Fruit fly (Drosophila melanogaster) whole organism, adult: Measurements from ENCODE around the gene CG5665.

Source experiments
- CG11617 ChIP-seq: fragments of 200-800 bp; sonication (Bioruptor generic); optimal IDR thresholded peaks from 2 replicates; lab custom pipeline; 2017; ENCODE audit warnings: mild to moderate bottlenecking, missing biosample characterization, missing genetic modification reagents, missing genetic modification characterization
- CG12768 ChIP-seq: fragments of 200-800 bp; sonication (Bioruptor generic); optimal IDR thresholded peaks from 2 replicates; lab custom pipeline; 2017; ENCODE audit warnings: missing biosample characterization, missing genetic modification characterization, mild to moderate bottlenecking, moderate library complexity, missing genetic modification reagents
- CG14711 ChIP-seq: fragments of 200-800 bp; sonication (Bioruptor generic); optimal IDR thresholded peaks from 2 replicates; lab custom pipeline; 2018; ENCODE audit warnings: missing biosample characterization, mild to moderate bottlenecking, missing genetic modification characterization, moderate library complexity
- CG1620 ChIP-seq: fragments of 200-800 bp; sonication (Bioruptor generic); optimal IDR thresholded peaks from 2 replicates; lab custom pipeline; 2016; ENCODE audit warnings: missing biosample characterization, missing genetic modification characterization
- CG33017 ChIP-seq: fragments of 200-800 bp; sonication (Bioruptor generic); optimal IDR thresholded peaks from 2 replicates; lab custom pipeline; 2018; ENCODE audit warnings: missing biosample characterization, mild to moderate bottlenecking, missing genetic modification characterization, moderate library complexity
- CG5204 ChIP-seq: fragments of 200-800 bp; sonication (Bioruptor generic); optimal IDR thresholded peaks from 2 replicates; lab custom pipeline; 2016; ENCODE audit warnings: missing biosample characterization, missing genetic modification characterization
- CG7045 ChIP-seq: fragments of 200-800 bp; sonication (Bioruptor generic); optimal IDR thresholded peaks from 2 replicates; lab custom pipeline; 2017; ENCODE audit warnings: missing biosample characterization, mild to moderate bottlenecking, missing genetic modification characterization
- CG7101 ChIP-seq: fragments of 200-800 bp; sonication (Bioruptor generic); optimal IDR thresholded peaks from 2 replicates; lab custom pipeline; 2018; ENCODE audit warnings: missing biosample characterization, mild to moderate bottlenecking, missing genetic modification characterization, moderate library complexity
- Clk ChIP-seq: fragments of 200-800 bp; sonication (Bioruptor generic); optimal IDR thresholded peaks from 2 replicates; lab custom pipeline; 2017; ENCODE audit warnings: missing biosample characterization, missing genetic modification characterization
- Crg-1 ChIP-seq: fragments of 200-800 bp; sonication (Bioruptor generic); optimal IDR thresholded peaks from 2 replicates; lab custom pipeline; 2016; ENCODE audit warnings: missing biosample characterization, missing genetic modification characterization
- Hr96 ChIP-seq: fragments of 200-800 bp; sonication (Bioruptor generic); optimal IDR thresholded peaks from 2 replicates; lab custom pipeline; 2016; ENCODE audit warnings: missing biosample characterization, missing genetic modification characterization
- Mnt ChIP-seq: fragments of 200-800 bp; sonication (Bioruptor generic); optimal IDR thresholded peaks from 2 replicates; lab custom pipeline; 2016; ENCODE audit warnings: missing biosample characterization, mild to moderate bottlenecking, missing genetic modification characterization
- bab1 ChIP-seq: fragments of 200-800 bp; sonication (Bioruptor generic); optimal IDR thresholded peaks from 3 replicates; lab custom pipeline; 2019; ENCODE audit warnings: missing biosample characterization, mild to moderate bottlenecking, missing genetic modification characterization, moderate library complexity
- cic ChIP-seq: fragments of 200-800 bp; sonication (Bioruptor generic); optimal IDR thresholded peaks from 2 replicates; lab custom pipeline; 2017; ENCODE audit warnings: missing biosample characterization, mild to moderate bottlenecking, missing genetic modification characterization, moderate library complexity
- cnc ChIP-seq, 2 experiments: fragments of >200 bp; optimal IDR thresholded peaks; 2 replicates each; lab custom pipeline; 2017
- kay ChIP-seq: fragments of 200-800 bp; sonication (Bioruptor generic); peaks from one replicate; lab custom pipeline; 2016; ENCODE audit warnings: missing biosample characterization, missing genetic modification characterization, borderline replicate concordance
- ovo ChIP-seq: fragments of 200-800 bp; sonication (Bioruptor generic); optimal IDR thresholded peaks from 2 replicates; lab custom pipeline; 2016; ENCODE audit warnings: missing biosample characterization, missing genetic modification characterization
- pad ChIP-seq: fragments of 200-800 bp; sonication (Bioruptor generic); optimal IDR thresholded peaks from 3 replicates; lab custom pipeline; 2017; ENCODE audit warnings: missing biosample characterization, missing genetic modification characterization, mild to moderate bottlenecking, moderate library complexity, missing genetic modification reagents
- tj ChIP-seq: fragments of 200-800 bp; sonication (Bioruptor generic); optimal IDR thresholded peaks from 3 replicates; lab custom pipeline; 2017; ENCODE audit warnings: missing biosample characterization, mild to moderate bottlenecking, missing genetic modification characterization, moderate library complexity
- toe ChIP-seq: fragments of 200-800 bp; sonication (Bioruptor generic); optimal IDR thresholded peaks from 2 replicates; lab custom pipeline; 2016; ENCODE audit warnings: missing biosample characterization, missing genetic modification characterization

The CG5665 gene

DNA sequence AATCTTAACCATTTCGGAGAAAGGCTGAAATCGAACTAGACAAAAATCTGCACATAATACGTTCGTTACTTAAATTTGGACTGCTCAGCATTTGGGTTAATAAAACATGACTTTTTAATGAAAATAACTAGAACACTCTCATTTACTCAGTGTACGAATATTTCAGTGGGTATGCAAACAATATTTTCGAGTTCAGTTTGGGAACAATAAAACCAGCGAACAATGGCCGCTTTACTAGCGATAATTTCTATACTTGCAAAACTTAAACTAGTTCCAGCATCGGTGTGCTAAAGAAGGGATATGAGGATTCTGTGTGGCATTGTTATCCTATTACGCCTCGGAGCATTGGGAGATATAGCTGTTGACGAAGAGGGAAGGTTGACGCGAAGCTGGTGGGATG, at the start of gene CG5665:
Gene CG5665 (plus strand): TSS at position 301 of the 400 bp plus-strand sequence.
- TF ChIP-seq cnc (optimal IDR thresholded peaks at IDR 0.05; lab: Kevin White, UChicago) (no peak), CG7101 (tag; lab: Kevin White, UChicago) (no peak), Crg-1 (no peak), ovo (GFP tag; lab: Kevin White, UChicago) (no peak), bab1 (no peak), tj (GFP tag; lab: Kevin White, UChicago) (no peak), CG12768 (no peak), CG14711 (tag; lab: Kevin White, UChicago) (no peak), CG11617 (no peak), Hr96 (no peak), cic (no peak), CG7045 (GFP tag; lab: Kevin White, UChicago) (no peak)

DNA sequence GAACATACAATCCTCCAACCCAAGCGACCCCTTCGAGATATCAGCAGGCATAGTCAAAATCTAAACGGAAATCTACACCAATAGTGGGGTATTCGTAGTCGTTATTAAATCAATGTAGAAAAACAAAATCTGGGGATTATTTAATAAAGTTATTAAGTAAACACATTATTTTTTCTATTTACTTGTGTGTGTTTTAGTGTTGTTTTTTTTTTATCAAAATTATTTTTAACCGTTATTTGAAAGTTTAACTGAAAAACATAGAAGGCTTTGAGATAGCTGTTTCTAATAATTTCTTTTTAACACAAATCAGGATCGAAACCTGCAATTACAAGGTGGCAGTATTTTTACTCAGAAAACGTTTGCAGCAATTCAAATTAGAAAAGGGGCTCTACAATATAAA, 49.0 kb upstream of the CG5665 start, which contains the start of gene polo:
Gene polo (plus strand): TSS at position 301 of the 400 bp plus-strand sequence.
- no peak for TF ChIP-seq kay (GFP tag; lab: Kevin White, UChicago)
- no peak for TF ChIP-seq CG5204 (GFP tag; lab: Kevin White, UChicago)
- TF ChIP-seq CG33017, result no peak
- TF ChIP-seq tj (GFP tag; lab: Kevin White, UChicago), result no peak
- TF ChIP-seq CG11617, result no peak
- TF ChIP-seq CG1620 (GFP tag; lab: Kevin White, UChicago), result no peak
- TF ChIP-seq bab1, result no peak
- TF ChIP-seq cnc (optimal IDR thresholded peaks at IDR 0.05; lab: Kevin White, UChicago), result no peak
- no peak for TF ChIP-seq toe (GFP tag; lab: Kevin White, UChicago)

DNA sequence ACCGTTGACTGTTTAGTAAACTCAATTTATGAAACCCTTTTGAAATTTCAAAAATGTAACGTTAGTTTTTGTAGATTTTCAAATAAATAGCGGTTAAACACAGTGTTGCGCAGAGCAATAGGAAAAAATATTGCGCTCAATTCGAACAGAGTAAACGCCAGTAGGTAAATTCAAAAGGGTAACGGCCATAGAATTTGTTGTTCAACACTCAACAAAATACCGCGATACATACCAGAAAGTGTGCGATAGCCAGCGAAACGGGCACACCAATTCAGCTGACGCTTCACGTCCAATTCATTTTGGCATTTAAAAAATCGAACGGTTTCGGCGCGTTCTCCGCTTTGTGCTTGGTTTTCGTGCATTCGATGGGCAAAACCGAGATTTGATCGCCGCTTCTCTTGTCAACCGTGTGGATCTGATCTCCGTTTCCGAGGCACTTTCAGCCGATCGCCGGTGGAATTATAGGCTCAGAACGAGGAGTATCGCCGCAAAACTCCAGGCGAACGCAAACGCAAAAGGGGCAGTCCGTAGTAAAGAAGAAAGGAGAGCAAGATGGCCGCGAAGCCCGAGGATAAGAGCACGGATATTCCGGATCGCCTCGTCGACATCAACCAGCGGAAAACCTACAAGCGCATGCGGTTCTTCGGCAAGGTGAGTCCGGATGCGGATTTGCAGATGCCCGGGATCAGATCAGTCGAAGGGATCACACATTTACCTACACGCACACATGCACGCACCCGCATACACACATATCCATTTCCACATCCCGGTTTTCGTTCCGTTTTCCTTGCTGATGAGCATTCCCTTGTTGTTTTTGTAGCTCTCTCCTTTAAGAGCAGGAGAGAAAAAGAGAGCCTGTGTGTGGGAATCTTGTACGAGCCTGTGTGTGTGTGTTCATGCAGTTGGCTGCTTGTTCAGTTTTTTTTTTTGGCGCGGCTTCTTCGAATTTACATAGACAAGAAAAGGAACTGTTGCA, 48.3 kb upstream of the CG5665 start:
- peak; percentile 53 for TF ChIP-seq CG7101 (tag; lab: Kevin White, UChicago)
- TF ChIP-seq Hr96, result no peak
- peak; percentile 73 for TF ChIP-seq Crg-1
- peak; percentile 20 for TF ChIP-seq Mnt (GFP tag; lab: Kevin White, UChicago)
- TF ChIP-seq pad (GFP tag; lab: Kevin White, UChicago), result peak; percentile 68
- TF ChIP-seq bab1, result peak; percentile 66
- TF ChIP-seq toe (GFP tag; lab: Kevin White, UChicago), result no peak
- TF ChIP-seq CG14711 (tag; lab: Kevin White, UChicago), result peak; percentile 44
- TF ChIP-seq cic, result no peak
- TF ChIP-seq ovo (GFP tag; lab: Kevin White, UChicago), result peak; percentile 5
- no peak for TF ChIP-seq tj (GFP tag; lab: Kevin White, UChicago)
- TF ChIP-seq CG1620 (GFP tag; lab: Kevin White, UChicago), result peak; percentile 77
- TF ChIP-seq CG11617, result no peak

DNA sequence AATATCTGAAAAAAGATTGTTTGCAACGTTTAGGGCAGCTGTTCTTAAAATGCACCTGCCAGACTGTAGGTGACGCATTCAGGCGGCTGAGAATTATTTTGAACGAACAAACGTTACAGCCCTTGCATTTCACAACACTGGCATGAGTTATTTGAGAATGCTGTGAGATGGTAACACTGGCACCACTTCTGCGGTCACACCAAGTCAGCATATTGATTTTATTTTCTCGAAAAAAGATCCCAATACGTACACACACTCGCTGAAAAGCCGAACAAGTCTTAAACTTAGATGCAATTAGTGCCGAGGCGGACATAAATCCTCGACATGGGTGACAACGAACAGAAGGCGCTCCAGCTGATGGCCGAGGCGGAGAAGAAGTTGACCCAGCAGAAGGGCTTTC, 44.8 kb upstream of the CG5665 start, which contains the start of gene alphaSnap:
Gene alphaSnap (plus strand): TSS at position 164 of the 400 bp plus-strand sequence.
- TF ChIP-seq ovo (GFP tag; lab: Kevin White, UChicago) (peak; percentile 15), CG1620 (GFP tag; lab: Kevin White, UChicago) (peak; percentile 71), CG12768 (no peak), CG7045 (GFP tag; lab: Kevin White, UChicago) (no peak), tj (GFP tag; lab: Kevin White, UChicago) (peak; percentile 6), bab1 (peak; percentile 43), Mnt (GFP tag; lab: Kevin White, UChicago) (peak; percentile 29), CG14711 (tag; lab: Kevin White, UChicago) (peak; percentile 43), toe (GFP tag; lab: Kevin White, UChicago) (peak; percentile 15), CG33017 (no peak), Hr96 (peak; percentile 29), CG7101 (tag; lab: Kevin White, UChicago) (peak; percentile 45), Crg-1 (peak; percentile 63), pad (GFP tag; lab: Kevin White, UChicago) (peak; percentile 18), cic (no peak)

DNA sequence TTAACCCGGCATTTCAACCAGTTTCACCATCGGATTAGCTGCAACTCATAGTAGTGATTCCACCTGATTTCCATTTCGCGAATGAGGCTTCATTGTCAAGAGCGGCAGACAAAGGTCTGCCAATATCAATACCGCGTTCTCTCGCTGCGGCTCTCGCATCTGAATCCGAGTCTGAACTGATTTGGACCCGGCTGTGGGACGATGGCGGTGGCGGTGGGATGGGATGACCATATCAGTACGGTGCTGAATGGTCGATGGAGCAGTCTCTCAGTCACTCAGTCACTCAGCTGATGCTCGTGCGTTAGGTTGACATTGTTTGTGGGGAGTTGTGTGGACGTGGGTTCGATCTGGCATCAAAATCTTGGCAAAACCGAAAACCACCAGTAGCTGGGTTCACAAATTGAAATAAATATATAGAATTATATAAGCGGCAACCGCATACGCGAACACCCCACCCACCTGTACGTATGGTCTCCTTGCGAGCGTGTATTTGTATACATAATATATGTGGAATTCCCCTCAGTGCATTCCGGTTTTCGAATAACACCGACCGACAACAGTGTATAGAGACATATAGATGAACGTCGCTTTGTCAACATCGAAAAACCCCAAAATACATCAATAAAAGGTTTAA, 41.2 kb upstream of the CG5665 start, which contains the start of gene Spn77Ba:
Gene Spn77Ba (plus strand): TSS at position 235 of the 634 bp plus-strand sequence.
- peak; percentile 4 for TF ChIP-seq toe (GFP tag; lab: Kevin White, UChicago)
- TF ChIP-seq CG1620 (GFP tag; lab: Kevin White, UChicago), result no peak
- TF ChIP-seq kay (GFP tag; lab: Kevin White, UChicago), result peak; percentile 64
- TF ChIP-seq CG12768, result peak; percentile 80
- no peak for TF ChIP-seq CG7101 (tag; lab: Kevin White, UChicago)
- no peak for TF ChIP-seq Crg-1
- TF ChIP-seq CG11617, result no peak
- TF ChIP-seq CG5204 (GFP tag; lab: Kevin White, UChicago), result no peak
- no peak for TF ChIP-seq tj (GFP tag; lab: Kevin White, UChicago)
- TF ChIP-seq CG7045 (GFP tag; lab: Kevin White, UChicago), result no peak
- TF ChIP-seq Mnt (GFP tag; lab: Kevin White, UChicago), result peak; percentile 60
- no peak for TF ChIP-seq Hr96
- TF ChIP-seq bab1, result no peak
- TF ChIP-seq cnc (optimal IDR thresholded peaks at IDR 0.05; lab: Kevin White, UChicago), result no peak
- TF ChIP-seq cic, result peak; percentile 78
- TF ChIP-seq CG33017, result peak; percentile 23
- TF ChIP-seq pad (GFP tag; lab: Kevin White, UChicago), result no peak
- TF ChIP-seq ovo (GFP tag; lab: Kevin White, UChicago), result no peak
- TF ChIP-seq CG14711 (tag; lab: Kevin White, UChicago), result no peak
- TF ChIP-seq Clk (GFP tag; lab: Kevin White, UChicago), result no peak
